Fruit fly (Drosophila melanogaster) whole organism, embryonic: Measurements from ENCODE around the gene prt.

Experiments used
- CG10565 ChIP-seq: fragments of 200-800 bp; sonication (Bioruptor generic); optimal IDR thresholded peaks from 3 replicates; lab custom pipeline; 2016; ENCODE audit warnings: missing biosample characterization, mild to moderate bottlenecking, missing genetic modification characterization
- CG11085 ChIP-seq: fragments of 200-800 bp; sonication (Bioruptor generic); IDR thresholded peaks from 2 replicates; pipeline ENCODE4 v1.3.6; 2022; ENCODE audit warnings: missing biosample characterization, missing genetic modification characterization
- CG11456 ChIP-seq: fragments of 200-800 bp; sonication (Bioruptor generic); IDR thresholded peaks from 3 replicates; pipeline ENCODE4 v1.3.6; 2022; ENCODE audit warnings: missing biosample characterization, missing genetic modification characterization
- CG11504 ChIP-seq: fragments of 200-800 bp; sonication (Bioruptor generic); optimal IDR thresholded peaks from 3 replicates; lab custom pipeline; 2019; ENCODE audit warnings: missing biosample characterization, mild to moderate bottlenecking, missing genetic modification characterization, moderate library complexity
- CG12071 ChIP-seq: fragments of 200-800 bp; sonication (Bioruptor generic); optimal IDR thresholded peaks from 3 replicates; lab custom pipeline; 2018; ENCODE audit warnings: missing biosample characterization, mild to moderate bottlenecking, missing genetic modification characterization
- CG12391 ChIP-seq: fragments of 200-800 bp; sonication (Bioruptor generic); optimal IDR thresholded peaks from 3 replicates; lab custom pipeline; 2018; ENCODE audit warnings: missing biosample characterization, mild to moderate bottlenecking, missing genetic modification characterization, moderate library complexity
- CG14667 ChIP-seq: fragments of 200-800 bp; sonication (Bioruptor generic); IDR thresholded peaks from 2 replicates; pipeline ENCODE4 v1.3.6; 2022; ENCODE audit warnings: missing biosample characterization, missing genetic modification characterization
- CG15601 ChIP-seq: fragments of 200-800 bp; sonication (Bioruptor generic); optimal IDR thresholded peaks from 3 replicates; lab custom pipeline; 2019; ENCODE audit warnings: missing biosample characterization, mild to moderate bottlenecking, missing genetic modification characterization, moderate library complexity
- CG17186 ChIP-seq: fragments of 200-800 bp; sonication (Bioruptor generic); optimal IDR thresholded peaks from 3 replicates; lab custom pipeline; 2017; ENCODE audit warnings: missing biosample characterization, missing genetic modification reagents, missing genetic modification characterization
- CG2116 ChIP-seq: fragments of 200-800 bp; sonication (Bioruptor generic); optimal IDR thresholded peaks from 3 replicates; lab custom pipeline; 2018; ENCODE audit warnings: missing biosample characterization, mild to moderate bottlenecking, missing genetic modification characterization
- CG31388 ChIP-seq: fragments of 200-800 bp; sonication (Bioruptor generic); optimal IDR thresholded peaks from 2 replicates; lab custom pipeline; 2016; ENCODE audit warnings: missing biosample characterization, missing genetic modification characterization
- CG3726 ChIP-seq: fragments of 200-800 bp; sonication (Bioruptor generic); IDR thresholded peaks from 3 replicates; pipeline ENCODE4, ENCODE4 v1.3.6; 2022; ENCODE audit warnings: missing biosample characterization, missing genetic modification characterization
- CG6175 ChIP-seq: fragments of 200-800 bp; sonication (Bioruptor generic); IDR thresholded peaks from 3 replicates; pipeline ENCODE4 v1.3.6; 2022; ENCODE audit warnings: missing biosample characterization, missing genetic modification characterization
- CG6689 ChIP-seq: fragments of 200-800 bp; sonication (Bioruptor generic); IDR thresholded peaks from 2 replicates; pipeline ENCODE4 v1.3.6; 2022; ENCODE audit warnings: missing biosample characterization, missing genetic modification characterization
- CG6854 ChIP-seq: fragments of 200-800 bp; sonication (Bioruptor generic); optimal IDR thresholded peaks from 3 replicates; lab custom pipeline; 2017; ENCODE audit warnings: missing biosample characterization, mild to moderate bottlenecking, missing genetic modification characterization
- CG7745 ChIP-seq: fragments of 200-800 bp; sonication (Bioruptor generic); optimal IDR thresholded peaks from 2 replicates; lab custom pipeline; 2018; ENCODE audit warnings: missing biosample characterization, mild to moderate bottlenecking, missing genetic modification characterization, moderate library complexity
- CG9932 ChIP-seq: fragments of 200-800 bp; sonication (Bioruptor generic); IDR thresholded peaks from 2 replicates; pipeline ENCODE4 v1.3.6; 2022; ENCODE audit warnings: missing biosample characterization, missing genetic modification characterization
- CHES-1-like ChIP-seq: fragments of 200-800 bp; sonication (Bioruptor generic); optimal IDR thresholded peaks from 2 replicates; lab custom pipeline; 2016; ENCODE audit warnings: missing biosample characterization, missing genetic modification characterization
- CkIIα-i1 ChIP-seq: fragments of 200-800 bp; sonication (Bioruptor generic); IDR thresholded peaks from 2 replicates; pipeline ENCODE4 v1.3.6; 2022; ENCODE audit warnings: missing biosample characterization, missing genetic modification characterization
- CoRest ChIP-seq: fragments of 200-800 bp; sonication (Bioruptor generic); optimal IDR thresholded peaks from 3 replicates; lab custom pipeline; 2018; ENCODE audit warnings: missing biosample characterization, mild to moderate bottlenecking, missing genetic modification characterization, moderate library complexity
- Dad ChIP-seq: fragments of 200-800 bp; sonication (Bioruptor generic); optimal IDR thresholded peaks from 3 replicates; lab custom pipeline; 2016; ENCODE audit warnings: missing biosample characterization, missing genetic modification characterization
- Drgx ChIP-seq: fragments of 200-800 bp; sonication (Bioruptor generic); IDR thresholded peaks from 2 replicates; pipeline ENCODE4 v1.3.6; 2022; ENCODE audit warnings: missing biosample characterization, missing genetic modification characterization
- Hmx ChIP-seq: fragments of 200-800 bp; sonication (Bioruptor generic); optimal IDR thresholded peaks from 2 replicates; lab custom pipeline; 2016; ENCODE audit warnings: missing biosample characterization, missing genetic modification characterization
- Hr39 ChIP-seq: fragments of >200 bp; optimal IDR thresholded peaks from 2 replicates; lab custom pipeline; 2017
- Hr78 ChIP-seq, 2 experiments: fragments of 200-800 bp in 1 of 2; fragments of >200 bp in 1 of 2; sonication (Bioruptor generic) in 1 of 2; optimal IDR thresholded peaks; 2 replicates each; lab custom pipeline; 2017 to 2019; ENCODE audit warnings: missing biosample characterization in 2 of 2, missing genetic modification characterization in 2 of 2, mild to moderate bottlenecking in 1 of 2, moderate library complexity in 1 of 2
- Med ChIP-seq: fragments of 200-800 bp; sonication (Bioruptor generic); peaks from one replicate; lab custom pipeline; 2016; ENCODE audit warnings: missing biosample characterization, missing genetic modification characterization, mild to moderate bottlenecking, inconsistent platforms, moderate library complexity
- Optix ChIP-seq: fragments of 200-800 bp; sonication (Bioruptor generic); IDR thresholded peaks from 3 replicates; pipeline ENCODE4 v1.3.6; 2022; ENCODE audit warnings: missing biosample characterization, missing genetic modification characterization
- Poxn ChIP-seq: fragments of 200-800 bp; sonication (Bioruptor generic); IDR thresholded peaks from 2 replicates; pipeline ENCODE4 v1.3.6; 2022; ENCODE audit warnings: missing biosample characterization, missing genetic modification characterization
- Rx ChIP-seq: fragments of 200-800 bp; sonication (Bioruptor generic); IDR thresholded peaks from 2 replicates; pipeline ENCODE4 v1.3.6; 2022; ENCODE audit warnings: missing biosample characterization, missing genetic modification characterization
- Sox100B ChIP-seq: fragments of 200-800 bp; sonication (Bioruptor generic); optimal IDR thresholded peaks from 3 replicates; lab custom pipeline; 2018; ENCODE audit warnings: missing biosample characterization, mild to moderate bottlenecking, missing genetic modification characterization
- Sry-β ChIP-seq: fragments of 200-800 bp; sonication (Bioruptor generic); optimal IDR thresholded peaks from 2 replicates; lab custom pipeline; 2018; ENCODE audit warnings: missing biosample characterization, mild to moderate bottlenecking, missing genetic modification characterization, moderate library complexity
- ara ChIP-seq: fragments of 200-800 bp; sonication (Bioruptor generic); IDR thresholded peaks from 2 replicates; pipeline ENCODE4 v1.3.6; 2022; ENCODE audit warnings: missing biosample characterization, missing genetic modification characterization
- br ChIP-seq: fragments of >200 bp; optimal IDR thresholded peaks from 2 replicates; lab custom pipeline; 2017
- crp ChIP-seq, 2 experiments: fragments of 200-800 bp; sonication (Bioruptor generic); optimal IDR thresholded peaks; 2 replicates in 1 of 2; 3 replicates in 1 of 2; lab custom pipeline; 2017; ENCODE audit warnings: missing biosample characterization in 2 of 2, missing genetic modification characterization in 2 of 2, mild to moderate bottlenecking in 1 of 2, moderate library complexity in 1 of 2
- dati ChIP-seq: fragments of 200-800 bp; sonication (Bioruptor generic); IDR thresholded peaks from 2 replicates; pipeline ENCODE4 v1.3.6; 2022; ENCODE audit warnings: missing biosample characterization, missing genetic modification characterization
- dm ChIP-seq: fragments of 200-800 bp; sonication (Bioruptor generic); optimal IDR thresholded peaks from 3 replicates; lab custom pipeline; 2016; ENCODE audit warnings: missing biosample characterization, missing genetic modification characterization
- dmrt99B ChIP-seq: fragments of 200-800 bp; sonication (Bioruptor generic); optimal IDR thresholded peaks from 2 replicates; lab custom pipeline; 2018; ENCODE audit warnings: missing biosample characterization, mild to moderate bottlenecking, missing genetic modification characterization, moderate library complexity
- ems ChIP-seq: fragments of 200-800 bp; sonication (Bioruptor generic); optimal IDR thresholded peaks from 3 replicates; lab custom pipeline; 2016; ENCODE audit warnings: missing biosample characterization, missing genetic modification characterization
- en ChIP-seq: fragments of 200-800 bp; sonication (Bioruptor generic); optimal IDR thresholded peaks from 2 replicates; lab custom pipeline; 2016; ENCODE audit warnings: missing biosample characterization, missing genetic modification characterization
- gem ChIP-seq: fragments of 200-800 bp; sonication (Bioruptor generic); optimal IDR thresholded peaks from 2 replicates; lab custom pipeline; 2019; ENCODE audit warnings: missing biosample characterization, mild to moderate bottlenecking, missing genetic modification characterization, moderate library complexity
- jigr1 ChIP-seq: fragments of 200-800 bp; sonication (Bioruptor generic); IDR thresholded peaks from 3 replicates; pipeline ENCODE4 v1.3.6; 2022; ENCODE audit warnings: missing biosample characterization, missing genetic modification characterization
- jumu ChIP-seq: fragments of 200-800 bp; sonication (Bioruptor generic); optimal IDR thresholded peaks from 3 replicates; lab custom pipeline; 2016; ENCODE audit warnings: missing biosample characterization, missing genetic modification characterization
- knrl ChIP-seq: fragments of 200-800 bp; sonication (Bioruptor generic); IDR thresholded peaks from 3 replicates; pipeline ENCODE4 v1.3.6; 2022; ENCODE audit warnings: missing biosample characterization, missing genetic modification characterization; ENCODE audit not compliant: partially characterized antibody
- lbe ChIP-seq: fragments of 200-800 bp; sonication (Bioruptor generic); optimal IDR thresholded peaks from 2 replicates; lab custom pipeline; 2016; ENCODE audit warnings: missing biosample characterization, mild to moderate bottlenecking, missing genetic modification characterization
- oc ChIP-seq: fragments of 200-800 bp; sonication (Bioruptor generic); optimal IDR thresholded peaks from 2 replicates; lab custom pipeline; 2018; ENCODE audit warnings: missing biosample characterization, mild to moderate bottlenecking, missing genetic modification characterization, moderate library complexity
- pan ChIP-seq, 4 experiments: fragments of >200 bp in 3 of 4; fragments of 200-800 bp in 1 of 4; sonication (Bioruptor generic) in 1 of 4; optimal IDR thresholded peaks in 3 of 4; IDR thresholded peaks in 1 of 4; 2 replicates each; pipeline versions ENCODE4 v1.3.6 to Lab custom; 2017 to 2022; ENCODE audit warnings: missing biosample characterization in 2 of 4, missing genetic modification characterization in 2 of 4, mixed read lengths in 1 of 4
- pita ChIP-seq: fragments of 200-800 bp; sonication (Bioruptor generic); optimal IDR thresholded peaks from 2 replicates; lab custom pipeline; 2017; ENCODE audit warnings: missing biosample characterization, mild to moderate bottlenecking, missing genetic modification characterization
- scrt ChIP-seq: fragments of 200-800 bp; sonication (Bioruptor generic); optimal IDR thresholded peaks from 2 replicates; lab custom pipeline; 2018; ENCODE audit warnings: missing biosample characterization, mild to moderate bottlenecking, missing genetic modification characterization, moderate library complexity
- sens ChIP-seq: fragments of 200-800 bp; sonication (Bioruptor generic); peaks from one replicate; lab custom pipeline; 2016; ENCODE audit warnings: missing biosample characterization, missing genetic modification characterization
- sqz ChIP-seq: fragments of 200-800 bp; sonication (Bioruptor generic); optimal IDR thresholded peaks from 3 replicates; lab custom pipeline; 2018; ENCODE audit warnings: missing biosample characterization, mild to moderate bottlenecking, missing genetic modification characterization

The prt gene

DNA sequence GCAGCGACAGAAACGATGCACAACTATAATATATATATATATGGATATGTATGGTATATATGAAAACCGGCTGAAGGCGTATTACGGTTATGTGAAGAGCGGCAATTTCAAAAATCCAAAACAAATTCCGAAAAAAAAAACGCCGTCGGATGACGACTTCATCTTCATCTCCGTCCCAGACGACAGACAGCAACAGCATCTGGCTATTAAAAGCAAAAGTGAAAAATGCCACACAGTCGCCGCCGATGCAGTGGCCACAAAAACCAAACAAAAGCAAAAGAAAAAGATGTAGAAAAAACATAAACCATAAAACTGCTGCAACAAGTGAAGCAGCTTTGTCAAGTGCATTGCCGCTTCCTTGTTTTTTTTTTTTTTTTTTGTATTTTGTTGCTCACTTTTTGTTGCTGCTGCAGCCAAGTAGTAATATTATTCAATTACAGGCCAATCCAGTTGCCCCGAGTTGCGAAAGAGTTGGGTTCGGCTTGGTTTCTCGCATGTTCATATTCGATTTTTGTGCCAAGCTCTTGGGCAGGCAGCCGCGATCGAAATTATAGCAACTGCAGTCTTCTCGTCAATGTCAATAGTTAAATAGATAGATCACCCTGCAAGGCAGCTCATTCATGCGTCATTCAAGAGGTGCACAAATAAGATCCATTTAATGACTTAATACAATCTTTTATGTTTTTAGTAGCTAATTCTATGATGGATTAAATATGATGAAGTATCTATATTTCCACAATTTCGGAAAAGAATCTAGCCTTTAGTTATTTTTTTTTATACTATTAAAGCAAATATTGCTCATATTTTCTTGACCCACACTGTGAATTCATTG lies 36.0 kb upstream of the prt start (continued):
- TF ChIP-seq dmrt99B (peak; percentile 73), pan (optimal IDR thresholded peaks at IDR 0.05; lab: Kevin White, UChicago) (no peak), pan (GFP tag; optimal IDR thresholded peaks at IDR 0.05 in 1 of 2, IDR thresholded peaks at IDR 0.05 in 1 of 2) (peak in 1 of 2 experiments; percentile 21), Hr78 (GFP tag; optimal IDR thresholded peaks at IDR 0.05; lab: Kevin White, UChicago) (no peak), CoRest (no peak), pita (GFP tag; lab: Kevin White, UChicago) (no peak), Rx (GFP tag; lab: Robert Waterston, UW) (no peak), ara (GFP tag; lab: Robert Waterston, UW) (no peak), Drgx (peak; percentile 67), br (lab: Kevin White, UChicago) (no peak), CG12071 (GFP tag; lab: Kevin White, UChicago) (no peak), dati (GFP tag; lab: Robert Waterston, UW) (no peak), CG2116 (GFP tag; lab: Kevin White, UChicago) (no peak), Dad (GFP tag; lab: Kevin White, UChicago) (no peak), Hmx (no peak), CG17186 (GFP tag; lab: Kevin White, UChicago) (no peak), Optix (0 out of 3 replicates have a peak, but pooled peaks have one; percentile 11), Med (GFP tag; lab: Kevin White, UChicago) (no peak), Sox100B (peak; percentile 41), oc (tag; lab: Kevin White, UChicago) (peak; percentile 18), dm (GFP tag; lab: Kevin White, UChicago) (no peak), CG6175 (no peak), CkIIα-i1 (GFP tag; lab: Robert Waterston, UW) (no peak), jigr1 (no peak), CG7745 (tag; lab: Kevin White, UChicago) (no peak), jumu (GFP tag; lab: Kevin White, UChicago) (no peak), Hr39 (no peak), CG12391 (tag; lab: Kevin White, UChicago) (peak; percentile 25), CG9932 (GFP tag; lab: Robert Waterston, UW) (no peak), CG11456 (no peak), CG6689 (GFP tag; lab: Robert Waterston, UW) (peak; percentile 23; the same call in 1 of the 2 replicates), CG14667 (GFP tag; lab: Robert Waterston, UW) (no peak), CG11085 (no peak), lbe (no peak), CG11504 (peak; percentile 28), CHES-1-like (no peak), CG3726 (GFP tag; lab: Robert Waterston, UW) (no peak), ems (no peak), CG31388 (GFP tag; lab: Kevin White, UChicago) (peak; percentile 3), sqz (peak; percentile 25), CG10565 (GFP tag; lab: Kevin White, UChicago) (no peak), knrl (no peak), CG6854 (GFP tag; lab: Kevin White, UChicago) (no peak), CG15601 (tag; lab: Kevin White, UChicago) (no peak), crp (GFP tag; optimal IDR thresholded peaks at IDR 0.05; lab: Kevin White, UChicago) (no peak), Sry-β (GFP tag; lab: Kevin White, UChicago) (no peak), Poxn (GFP tag; lab: Robert Waterston, UW) (no peak), en (GFP tag; lab: Kevin White, UChicago) (peak; percentile 2), scrt (GFP tag; lab: Kevin White, UChicago) (no peak), sens (GFP tag; lab: Kevin White, UChicago) (peak; percentile 75), gem (tag; lab: Kevin White, UChicago) (peak; percentile 52)
